Fruit fly (Drosophila melanogaster): ENCODE measurements around the gene CG34279.

CG34279 gene

dm6 chr3R:17385329-17386019 is 17.6 kb downstream of the CG34279 start (continued):
- TF ChIP-seq zen (tag; optimal IDR thresholded peaks at IDR 0.05) (peak; percentile 21), pb (GFP tag; optimal IDR thresholded peaks at IDR 0.05) (peak; percentile 57), jumu (GFP tag; optimal IDR thresholded peaks at IDR 0.05) (peak; percentile 67), CG16863 (GFP tag; optimal IDR thresholded peaks at IDR 0.05) (peak; percentile 46), da (GFP tag; optimal IDR thresholded peaks at IDR 0.05) (no peak), CG3995 (GFP tag; optimal IDR thresholded peaks at IDR 0.05) (peak; percentile 47), B-H2 (GFP tag; optimal IDR thresholded peaks at IDR 0.05) (peak; percentile 90), otp (GFP tag; IDR thresholded peaks at IDR 0.05) (peak; percentile 52; the same call in 1 of the 3 replicates), lbe (GFP tag; optimal IDR thresholded peaks at IDR 0.05) (no peak), ttk (GFP tag; IDR thresholded peaks at IDR 0.05) (peak; percentile 35; the same call in 1 of the 2 replicates), corto (GFP tag; optimal IDR thresholded peaks at IDR 0.05) (no peak), Awh (GFP tag; IDR thresholded peaks at IDR 0.05) (no peak), CG13296 (GFP tag; optimal IDR thresholded peaks at IDR 0.05) (peak; percentile 50), Nf-YC (tag; optimal IDR thresholded peaks at IDR 0.05) (peak; percentile 24), CG2120 (GFP tag; optimal IDR thresholded peaks at IDR 0.05) (peak; percentile 83), bbx (GFP tag; IDR thresholded peaks at IDR 0.05; ENCODE audit: partially characterized antibody) (peak; percentile 29; the same call in 1 of the 2 replicates), hb (GFP tag; IDR thresholded peaks at IDR 0.05; ENCODE audit: partially characterized antibody) (no peak), CG10209 (GFP tag; optimal IDR thresholded peaks at IDR 0.05) (no peak), Blimp-1 (GFP tag; optimal IDR thresholded peaks at IDR 0.05) (peak; percentile 21), CG7928 (GFP tag; optimal IDR thresholded peaks at IDR 0.05) (peak; percentile 96), Sry-δ (GFP tag; optimal IDR thresholded peaks at IDR 0.05) (peak; percentile 66), CG9932 (GFP tag; IDR thresholded peaks at IDR 0.05) (peak; percentile 73), CG3281 (GFP tag; optimal IDR thresholded peaks at IDR 0.05) (peak; percentile 71), maf-S (GFP tag; optimal IDR thresholded peaks at IDR 0.05) (peak; percentile 38), vfl (GFP tag; optimal IDR thresholded peaks at IDR 0.05) (peak; percentile 57), sim (GFP tag; IDR thresholded peaks at IDR 0.05) (no peak), CG5245 (GFP tag; optimal IDR thresholded peaks at IDR 0.05) (peak; percentile 35), CG11085 (GFP tag; IDR thresholded peaks at IDR 0.05) (no peak), CG30431 (GFP tag; optimal IDR thresholded peaks at IDR 0.05) (no peak), ac (GFP tag; optimal IDR thresholded peaks at IDR 0.05) (no peak), gem (tag; optimal IDR thresholded peaks at IDR 0.05) (peak; percentile 68), Deaf1 (tag; optimal IDR thresholded peaks at IDR 0.05) (peak; percentile 18), CG13894 (tag; optimal IDR thresholded peaks at IDR 0.05) (peak; percentile 73), CG17359 (tag; optimal IDR thresholded peaks at IDR 0.05) (peak; percentile 53), CG13123 (GFP tag; optimal IDR thresholded peaks at IDR 0.05) (no peak), zen2 (GFP tag; IDR thresholded peaks at IDR 0.05; ENCODE audit: partially characterized antibody) (no peak), az2 (GFP tag; optimal IDR thresholded peaks at IDR 0.05) (peak; percentile 20), Gsc (GFP tag; IDR thresholded peaks at IDR 0.05) (no peak), luna (GFP tag; optimal IDR thresholded peaks at IDR 0.05) (peak; percentile 66), CG6175 (GFP tag; IDR thresholded peaks at IDR 0.05) (no peak), HLH4C (GFP tag; IDR thresholded peaks at IDR 0.05; ENCODE audit: partially characterized antibody) (no peak), Hr78 (GFP tag; optimal IDR thresholded peaks at IDR 0.05) (no peak), BtbVII (GFP tag; optimal IDR thresholded peaks at IDR 0.05) (peak; percentile 31), HHEX (GFP tag; optimal IDR thresholded peaks at IDR 0.05) (peak; percentile 23), CG10321 (GFP tag; IDR thresholded peaks at IDR 0.05) (0 out of 2 replicates have a peak, but pooled peaks have one; percentile 7), CG15514 (GFP tag; optimal IDR thresholded peaks at IDR 0.05) (peak; percentile 91), Hr51 (GFP tag; optimal IDR thresholded peaks at IDR 0.05) (peak; percentile 65 to 72), usp (GFP tag; optimal IDR thresholded peaks at IDR 0.05) (no peak), pho (GFP tag; optimal IDR thresholded peaks at IDR 0.05) (peak; percentile 56)

All from whole organism, embryonic.